Fruit fly (Drosophila melanogaster) whole organism, wandering third instar larva: ENCODE data around the gene CG34456.

ENCODE experiments used
- CrebA ChIP-seq: fragments of 200-800 bp; sonication (Bioruptor generic); optimal IDR thresholded peaks from 2 replicates; lab custom pipeline; 2016; ENCODE audit warnings: missing biosample characterization, mild to moderate bottlenecking, missing genetic modification characterization, borderline replicate concordance
- usp ChIP-seq: fragments of >200 bp; optimal IDR thresholded peaks from 2 replicates; lab custom pipeline; 2017; ENCODE audit warnings: missing biosample characterization, missing genetic modification characterization

DNA sequence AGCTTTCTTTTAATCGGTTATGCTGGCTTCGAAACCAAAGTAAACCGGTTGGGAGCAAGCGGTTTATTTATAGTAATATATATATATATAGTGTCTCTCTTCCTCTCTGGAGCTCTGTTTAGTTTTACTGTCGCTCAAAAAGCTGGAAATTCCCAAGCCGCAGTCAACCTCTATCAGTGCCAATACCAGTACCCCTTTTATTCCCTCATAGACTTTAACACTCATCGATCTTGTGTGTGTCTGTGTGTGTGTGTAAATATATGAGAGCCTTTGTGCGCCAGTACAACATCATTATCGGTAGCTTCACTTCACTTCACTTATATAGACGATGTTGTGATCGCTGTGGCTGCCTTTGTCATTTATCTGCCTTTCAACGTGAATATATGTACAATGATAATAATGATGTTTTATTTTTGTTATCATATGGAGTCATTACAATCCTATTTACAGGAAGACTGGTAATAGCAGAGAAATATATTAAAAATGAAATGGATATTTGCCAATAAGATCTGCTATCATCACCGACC is 23.9 kb upstream of the CG34456 start:
- no peak for TF ChIP-seq usp
- TF ChIP-seq CrebA (GFP tag; lab: Kevin White, UChicago) = no peak
